Fruit fly (Drosophila melanogaster): ENCODE measurements around the gene tnc.

DNA sequence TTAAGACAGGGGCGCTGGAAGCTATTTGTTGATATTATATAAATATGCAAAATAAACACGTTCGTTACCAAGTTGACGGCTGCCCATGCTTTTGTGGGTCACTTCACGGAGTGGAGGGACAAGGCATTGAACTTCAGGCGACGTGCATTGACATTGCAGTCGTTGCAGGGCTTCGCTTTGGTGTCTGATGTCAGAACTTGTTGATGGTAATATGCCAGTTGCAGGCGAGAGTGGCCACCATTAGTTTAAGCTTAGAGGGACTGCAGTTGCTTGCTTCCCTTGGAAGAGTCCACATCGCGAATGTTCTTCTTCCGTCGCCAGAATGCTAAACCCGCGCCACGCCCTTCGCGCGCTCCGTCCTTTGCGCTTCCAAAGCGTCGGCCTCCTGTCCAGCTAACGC is 36.9 kb upstream of the tnc start, which contains the start of gene mah:
- TF ChIP-seq usp (GFP tag; optimal IDR thresholded peaks at IDR 0.05) (no peak), EcR (GFP tag; optimal IDR thresholded peaks at IDR 0.05) (no peak)

All from whole organism.